Worm (Caenorhabditis elegans): ENCODE data around the gene F18C5.5.

The F18C5.5 gene

DNA sequence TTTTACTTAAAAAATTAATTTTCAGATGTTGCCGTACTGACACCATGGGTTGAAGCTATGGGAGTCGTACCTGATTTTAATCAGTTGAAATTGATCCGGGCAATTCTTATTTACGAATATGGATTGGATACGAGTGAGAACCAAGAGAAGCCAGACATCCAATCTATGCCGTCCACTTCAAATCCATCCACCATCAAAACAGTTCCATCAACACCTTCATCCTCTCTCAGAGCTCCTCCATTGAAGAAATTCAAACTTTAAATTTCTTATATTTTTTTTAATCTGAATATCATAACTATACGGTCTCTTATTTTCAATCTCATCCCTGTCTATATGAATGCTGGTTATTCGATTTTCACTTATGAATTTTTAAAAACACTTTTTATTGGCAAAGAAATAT lies 7.6 kb downstream of the F18C5.5 start (continued):
- TF ChIP-seq egrh-3 (GFP tag; IDR thresholded peaks at IDR 0.05) (no peak), B0019.2 (GFP tag; conservative IDR thresholded peaks at IDR 0.05) (0 out of 2 replicates have a peak, but pooled peaks have one; percentile 16), ama-1 (optimal IDR thresholded peaks at IDR 0.05) (peak; percentile 75), ama-1 (GFP tag; optimal IDR thresholded peaks at IDR 0.05) (no peak)

- TF ChIP-seq madf-6 (GFP tag; IDR thresholded peaks at IDR 0.05) (no peak), lir-1 (GFP tag; conservative IDR thresholded peaks at IDR 0.05) (no peak), unc-62 (GFP tag; optimal IDR thresholded peaks at IDR 0.05) (no peak), F37B4.10 (GFP tag; IDR thresholded peaks at IDR 0.05) (no peak), bed-1 (GFP tag; IDR thresholded peaks at IDR 0.05) (no peak), ztf-18 (tag; optimal IDR thresholded peaks at IDR 0.05) (no peak), F33H1.4 (GFP tag; IDR thresholded peaks at IDR 0.05) (no peak), Y67H2A.10 (GFP tag; conservative IDR thresholded peaks at IDR 0.05) (no peak), ekl-4 (GFP tag; IDR thresholded peaks at IDR 0.05) (no peak), cebp-2 (GFP tag; IDR thresholded peaks at IDR 0.05) (no peak)
These were observed 11.9 kb downstream of the F18C5.5 start, which contains the start of gene wrn-1 for ce11 chrII:6554677-6555076. wrn-1 (plus strand) TSS chrII:6554977.

DNA sequence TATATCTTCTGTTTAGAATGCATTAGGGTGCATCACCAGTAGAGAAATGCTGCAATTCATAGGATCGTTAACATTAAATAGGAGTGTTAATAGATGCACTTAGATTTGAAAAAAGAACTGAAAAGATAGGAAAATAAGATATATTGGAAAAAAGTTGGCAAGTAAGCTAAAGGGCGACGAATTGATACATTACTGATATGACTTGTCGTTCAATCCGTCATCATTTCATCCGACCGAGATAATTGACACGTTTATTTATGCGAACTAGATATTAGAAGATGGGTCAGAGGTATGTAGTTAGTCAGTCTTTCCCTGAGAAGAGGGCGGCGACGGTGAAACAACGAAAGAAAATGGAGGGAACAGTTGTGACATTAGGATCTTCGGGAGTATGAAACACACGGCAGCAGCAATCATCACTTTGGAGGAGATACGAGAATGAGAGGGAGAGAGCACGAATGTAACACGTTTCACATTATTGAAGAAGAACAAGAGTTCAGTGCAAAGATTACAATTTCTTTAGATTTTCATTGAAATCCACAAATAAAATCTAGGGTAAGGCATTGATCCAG lies 21.6 kb downstream of the F18C5.5 start, which contains the start of gene lron-15:
Gene lron-15, minus strand, starts transcription at position 51 of the 569 bp plus-strand sequence.
- TF ChIP-seq ceh-91 (GFP tag; IDR thresholded peaks at IDR 0.05) (no peak), Y95B8A.8 (GFP tag; IDR thresholded peaks at IDR 0.05) (no peak), pbrm-1 (GFP tag; IDR thresholded peaks at IDR 0.05) (no peak), madf-8 (GFP tag; conservative IDR thresholded peaks at IDR 0.05) (no peak), zfh-2 (GFP tag; conservative IDR thresholded peaks at IDR 0.05) (no peak), ztf-18 (tag; optimal IDR thresholded peaks at IDR 0.05) (no peak), ceh-58 (GFP tag; IDR thresholded peaks at IDR 0.05) (no peak), Y53F4B.3 (GFP tag; IDR thresholded peaks at IDR 0.05) (no peak), nhr-80 (tag; optimal IDR thresholded peaks at IDR 0.05) (no peak), atf-7 (tag; optimal IDR thresholded peaks at IDR 0.05) (no peak), fkh-3 (tag; optimal IDR thresholded peaks at IDR 0.05) (no peak), hmg-1.2 (GFP tag; IDR thresholded peaks at IDR 0.05) (no peak), sptf-2 (GFP tag; optimal IDR thresholded peaks at IDR 0.05) (no peak), ama-1 (optimal IDR thresholded peaks at IDR 0.05) (no peak), ama-1 (GFP tag; optimal IDR thresholded peaks at IDR 0.05) (no peak), dpl-1 (GFP tag; optimal IDR thresholded peaks at IDR 0.05) (no peak), ztf-6 (GFP tag; IDR thresholded peaks at IDR 0.05) (no peak), unc-130 (GFP tag; optimal IDR thresholded peaks at IDR 0.05) (no peak), nfya-1 (tag; optimal IDR thresholded peaks at IDR 0.05; ENCODE audit: borderline replicate concordance, insufficient read depth) (no peak)

ce11 chrII:6535957-6536424 lies 30.5 kb downstream of the F18C5.5 start, which contains the start of gene utp-20:
utp-20 (plus strand) TSS chrII:6536374.
- TF ChIP-seq tlf-1 (GFP tag; optimal IDR thresholded peaks at IDR 0.05) (no peak), nhr-90 (tag; optimal IDR thresholded peaks at IDR 0.05) (no peak), ceh-79 (tag; optimal IDR thresholded peaks at IDR 0.05) (no peak), F39B2.1 (GFP tag; IDR thresholded peaks at IDR 0.05) (no peak), lin-54 (GFP tag; optimal IDR thresholded peaks at IDR 0.05) (peak; percentile 83), sdz-38 (tag; optimal IDR thresholded peaks at IDR 0.05) (no peak), F23B12.7 (tag; optimal IDR thresholded peaks at IDR 0.05; ENCODE audit: insufficient read depth) (peak; percentile 95), Y53F4B.3 (GFP tag; IDR thresholded peaks at IDR 0.05) (no peak), ztf-22 (GFP tag; optimal IDR thresholded peaks at IDR 0.05) (no peak), mcd-1 (GFP tag; IDR thresholded peaks at IDR 0.05) (peak; percentile 93), efl-1 (GFP tag; optimal IDR thresholded peaks at IDR 0.05) (peak; percentile 70), aptf-3 (GFP tag; IDR thresholded peaks at IDR 0.05) (no peak), dpl-1 (GFP tag; optimal IDR thresholded peaks at IDR 0.05) (peak; percentile 59), Y79H2A.3 (GFP tag; conservative IDR thresholded peaks at IDR 0.05) (no peak), lin-26 (GFP tag; IDR thresholded peaks at IDR 0.05) (no peak), F57A8.1 (GFP tag; optimal IDR thresholded peaks at IDR 0.05) (no peak), lin-35 (GFP tag; optimal IDR thresholded peaks at IDR 0.05) (peak in 1 of 3 experiments; percentile 79), lsl-1 (GFP tag; optimal IDR thresholded peaks at IDR 0.05) (peak; percentile 28)
